Fruit fly (Drosophila melanogaster) whole organism, wandering third instar larva: ENCODE measurements around the gene Rala.
A peak's percentile ranks its signal among the peaks of the same experiment; 100 is the strongest.

Experiments used
- Abd-B ChIP-seq: fragments of >200 bp; optimal IDR thresholded peaks from 2 replicates; lab custom pipeline; 2017; ENCODE audit warnings: missing biosample characterization, missing genetic modification characterization
- CG32264 ChIP-seq: fragments of 200-800 bp; sonication (Bioruptor generic); optimal IDR thresholded peaks from 2 replicates; lab custom pipeline; 2016; ENCODE audit warnings: missing biosample characterization, missing genetic modification characterization
- CG9705 ChIP-seq: fragments of 200-800 bp; sonication (Bioruptor generic); optimal IDR thresholded peaks from 2 replicates; lab custom pipeline; 2018; ENCODE audit warnings: missing biosample characterization, mild to moderate bottlenecking, missing genetic modification characterization
- CrebA ChIP-seq: fragments of 200-800 bp; sonication (Bioruptor generic); optimal IDR thresholded peaks from 2 replicates; lab custom pipeline; 2016; ENCODE audit warnings: missing biosample characterization, mild to moderate bottlenecking, missing genetic modification characterization, borderline replicate concordance
- Dfd ChIP-seq: fragments of >200 bp; optimal IDR thresholded peaks from 2 replicates; lab custom pipeline; 2017; ENCODE audit warnings: missing biosample characterization, missing genetic modification characterization
- Dif ChIP-seq: fragments of 200-275, 200-300 bp; sonication (Bioruptor generic); optimal IDR thresholded peaks from 2 replicates; lab custom pipeline; 2018; ENCODE audit warnings: missing biosample characterization, missing genetic modification characterization; ENCODE audit not compliant: partially characterized antibody
- GATAd ChIP-seq: sonication (Bioruptor generic); optimal IDR thresholded peaks from 2 replicates; lab custom pipeline; 2016; ENCODE audit warnings: missing biosample characterization, missing genetic modification characterization
- HLH106 ChIP-seq: fragments of 200-800 bp; optimal IDR thresholded peaks from 3 replicates; lab custom pipeline; 2019; ENCODE audit warnings: missing biosample characterization, mild to moderate bottlenecking, missing genetic modification characterization, moderate library complexity
- Hnf4 ChIP-seq: fragments of 200-800 bp; sonication (Bioruptor generic); optimal IDR thresholded peaks from 2 replicates; lab custom pipeline; 2016; ENCODE audit warnings: missing biosample characterization, mild to moderate bottlenecking, missing genetic modification characterization
- Hr78 ChIP-seq: fragments of >200 bp; optimal IDR thresholded peaks from 2 replicates; lab custom pipeline; 2017; ENCODE audit warnings: missing biosample characterization, missing genetic modification characterization
- Hr83 ChIP-seq: fragments of 200-300 bp; sonication (Bioruptor generic); optimal IDR thresholded peaks from 2 replicates; lab custom pipeline; 2016; ENCODE audit warnings: missing biosample characterization, mild to moderate bottlenecking, missing genetic modification characterization, moderate library complexity; ENCODE audit not compliant: poor library complexity, severe bottlenecking
- Jra ChIP-seq: sonication (Bioruptor generic); optimal IDR thresholded peaks from 2 replicates; lab custom pipeline; 2016; ENCODE audit warnings: missing biosample characterization, missing genetic modification characterization
- Mio ChIP-seq: sonication (Bioruptor generic); optimal IDR thresholded peaks from 2 replicates; lab custom pipeline; 2016; ENCODE audit warnings: missing biosample characterization, missing genetic modification characterization
- Myc ChIP-seq: fragments of >200 bp; optimal IDR thresholded peaks from 2 replicates; lab custom pipeline; 2017
- N ChIP-seq: fragments of >200 bp; optimal IDR thresholded peaks from 2 replicates; lab custom pipeline; 2018; ENCODE audit warnings: missing biosample characterization, missing external identifiers, missing genetic modification characterization
- OdsH ChIP-seq: fragments of 200-800 bp; sonication (Bioruptor generic); optimal IDR thresholded peaks from 2 replicates; lab custom pipeline; 2016; ENCODE audit warnings: missing biosample characterization, mild to moderate bottlenecking, missing genetic modification characterization
- Rel ChIP-seq, 2 experiments: fragments of 200-800 bp; sonication (Bioruptor generic) in 1 of 2; optimal IDR thresholded peaks; 2 replicates in 1 of 2; 3 replicates in 1 of 2; lab custom pipeline; 2016 to 2019; ENCODE audit warnings: mild to moderate bottlenecking in 2 of 2, missing biosample characterization in 2 of 2, missing genetic modification characterization in 2 of 2, moderate library complexity in 1 of 2
- Sp1 ChIP-seq: fragments of 200-800 bp; sonication (Bioruptor generic); optimal IDR thresholded peaks from 3 replicates; lab custom pipeline; 2019; ENCODE audit warnings: missing biosample characterization, mild to moderate bottlenecking, missing genetic modification characterization, moderate library complexity
- Vsx2 ChIP-seq: fragments of 200-300, 225-300 bp; sonication (Bioruptor generic); optimal IDR thresholded peaks from 2 replicates; lab custom pipeline; 2018; ENCODE audit warnings: missing biosample characterization, missing genetic modification characterization; ENCODE audit not compliant: partially characterized antibody
- br ChIP-seq: fragments of 200-800 bp; sonication (Bioruptor generic); optimal IDR thresholded peaks from 2 replicates; lab custom pipeline; 2016; ENCODE audit warnings: missing biosample characterization, missing genetic modification characterization
- brk ChIP-seq: fragments of 200-800 bp; sonication (Bioruptor generic); optimal IDR thresholded peaks from 2 replicates; lab custom pipeline; 2016; ENCODE audit warnings: missing biosample characterization, mild to moderate bottlenecking, missing genetic modification characterization
- dl ChIP-seq, 2 experiments: fragments of 175-275, 200-275 bp in 1 of 2; fragments of 200-275 bp in 1 of 2; sonication (Bioruptor generic); optimal IDR thresholded peaks; lab custom pipeline; 2018; ENCODE audit warnings: mild to moderate bottlenecking in 2 of 2, missing biosample characterization in 2 of 2, missing genetic modification characterization in 2 of 2, moderate library complexity in 2 of 2; ENCODE audit not compliant: partially characterized antibody in 2 of 2, insufficient read depth in 1 of 2
- dmrt93B ChIP-seq: fragments of 200-800 bp; sonication (Bioruptor generic); optimal IDR thresholded peaks from 2 replicates; lab custom pipeline; 2018; ENCODE audit warnings: missing biosample characterization, mild to moderate bottlenecking, missing genetic modification characterization
- dsf ChIP-seq: sonication (Bioruptor generic); optimal IDR thresholded peaks from 2 replicates; lab custom pipeline; 2016; ENCODE audit warnings: missing biosample characterization, missing genetic modification characterization, borderline replicate concordance
- ey ChIP-seq: fragments of 200-800 bp; sonication (Bioruptor generic); optimal IDR thresholded peaks from 2 replicates; lab custom pipeline; 2016; ENCODE audit warnings: missing biosample characterization, missing genetic modification characterization
- foxo ChIP-seq, 2 experiments: fragments of 200-800 bp; sonication (Bioruptor generic); optimal IDR thresholded peaks; 2 replicates in 1 of 2; 3 replicates in 1 of 2; lab custom pipeline; 2016 to 2017; ENCODE audit warnings: missing biosample characterization in 2 of 2, missing genetic modification characterization in 2 of 2
- fru ChIP-seq: fragments of 200-800 bp; sonication (Bioruptor generic); optimal IDR thresholded peaks from 3 replicates; lab custom pipeline; 2016; ENCODE audit warnings: missing biosample characterization, mild to moderate bottlenecking, missing genetic modification characterization
- h ChIP-seq: fragments of 200-800 bp; sonication (Bioruptor generic); optimal IDR thresholded peaks from 3 replicates; lab custom pipeline; 2016; ENCODE audit warnings: missing biosample characterization, mild to moderate bottlenecking, missing genetic modification characterization
- jim ChIP-seq: fragments of 175-275, 200-325 bp; sonication (Bioruptor generic); optimal IDR thresholded peaks from 2 replicates; lab custom pipeline; 2016; ENCODE audit warnings: missing biosample characterization, mild to moderate bottlenecking, missing genetic modification characterization
- lola ChIP-seq: fragments of >200 bp; optimal IDR thresholded peaks from 2 replicates; lab custom pipeline; 2017; ENCODE audit warnings: missing biosample characterization, missing genetic modification characterization
- pan ChIP-seq: fragments of >200 bp; optimal IDR thresholded peaks from 2 replicates; lab custom pipeline; 2017
- psq ChIP-seq: fragments of 200-800 bp; sonication (Bioruptor generic); optimal IDR thresholded peaks from 3 replicates; lab custom pipeline; 2017; ENCODE audit warnings: missing biosample characterization, mild to moderate bottlenecking, missing genetic modification characterization, moderate library complexity
- rgr ChIP-seq: fragments of 200-800 bp; sonication (Bioruptor generic); optimal IDR thresholded peaks from 3 replicates; lab custom pipeline; 2016; ENCODE audit warnings: missing biosample characterization, mild to moderate bottlenecking, missing genetic modification characterization
- sage ChIP-seq: fragments of 200-800 bp; sonication (Bioruptor generic); optimal IDR thresholded peaks from 2 replicates; lab custom pipeline; 2016; ENCODE audit warnings: missing biosample characterization, mild to moderate bottlenecking, missing genetic modification characterization
- sv ChIP-seq: fragments of 200-800 bp; sonication (Bioruptor generic); optimal IDR thresholded peaks from 3 replicates; lab custom pipeline; 2016; ENCODE audit warnings: missing biosample characterization, missing genetic modification characterization
- tai ChIP-seq: sonication (Bioruptor generic); optimal IDR thresholded peaks from 2 replicates; lab custom pipeline; 2016; ENCODE audit warnings: missing biosample characterization, missing genetic modification characterization
- usp ChIP-seq: fragments of >200 bp; optimal IDR thresholded peaks from 2 replicates; lab custom pipeline; 2017; ENCODE audit warnings: missing biosample characterization, missing genetic modification characterization
- woc ChIP-seq: sonication (Bioruptor generic); optimal IDR thresholded peaks from 2 replicates; lab custom pipeline; 2016; ENCODE audit warnings: missing biosample characterization, mild to moderate bottlenecking, missing genetic modification characterization

Gene Rala

dm6 chrX:3684809-3685533 is 34.5 kb downstream of the Rala start:
- TF ChIP-seq Hr78 (no peak), CrebA (GFP tag; lab: Kevin White, UChicago) (no peak), lola (GFP tag; lab: Kevin White, UChicago) (no peak), Dfd (GFP tag; lab: Kevin White, UChicago) (no peak), rgr (GFP tag; lab: Kevin White, UChicago) (peak; percentile 62), ey (GFP tag; lab: Kevin White, UChicago) (peak; percentile 50), Dif (GFP tag; lab: Kevin White, UChicago) (no peak), CG32264 (GFP tag; lab: Kevin White, UChicago) (no peak), tai (GFP tag; lab: Kevin White, UChicago) (no peak), woc (GFP tag; lab: Kevin White, UChicago) (peak; percentile 7), dsf (GFP tag; lab: Kevin White, UChicago) (no peak), OdsH (GFP tag; lab: Kevin White, UChicago) (peak; percentile 62), Hr83 (GFP tag; lab: Kevin White, UChicago) (no peak), Abd-B (GFP tag; lab: Kevin White, UChicago) (no peak), Vsx2 (GFP tag; lab: Kevin White, UChicago) (no peak), br (GFP tag; lab: Kevin White, UChicago) (peak; percentile 13), dl (GFP tag; optimal IDR thresholded peaks at IDR 0.05; lab: Kevin White, UChicago; ENCODE audit: insufficient read depth in 1 of 2, partially characterized antibody in 2 of 2) (no peak), Myc (lab: Kevin White, UChicago) (no peak), brk (GFP tag; lab: Kevin White, UChicago) (peak; percentile 17), N (GFP tag; lab: Kevin White, UChicago) (no peak), GATAd (GFP tag; lab: Kevin White, UChicago) (no peak), usp (GFP tag; lab: Kevin White, UChicago) (no peak), sv (GFP tag; lab: Kevin White, UChicago) (no peak), jim (GFP tag; lab: Kevin White, UChicago) (no peak), foxo (GFP tag; optimal IDR thresholded peaks at IDR 0.05; lab: Kevin White, UChicago) (peak in 1 of 2 experiments; percentile 72), Mio (no peak), HLH106 (tag; lab: Kevin White, UChicago) (peak; percentile 62), Sp1 (GFP tag; lab: Kevin White, UChicago) (peak; percentile 63), CG9705 (GFP tag; lab: Kevin White, UChicago) (no peak), psq (no peak), sage (peak; percentile 20), Hnf4 (GFP tag; lab: Kevin White, UChicago) (no peak), Rel (GFP tag; optimal IDR thresholded peaks at IDR 0.05; lab: Kevin White, UChicago) (no peak), Rel (tag; optimal IDR thresholded peaks at IDR 0.05; lab: Kevin White, UChicago) (no peak), Jra (no peak), dmrt93B (GFP tag; lab: Kevin White, UChicago) (no peak), pan (lab: Kevin White, UChicago) (no peak), h (peak; percentile 65), fru (GFP tag; lab: Kevin White, UChicago) (peak; percentile 74)
- TF ChIP-seq, all 38 proteins: peak for 12

- TF ChIP-seq dl (GFP tag; optimal IDR thresholded peaks at IDR 0.05; lab: Kevin White, UChicago; ENCODE audit: insufficient read depth in 1 of 2, partially characterized antibody in 2 of 2) (peak in 1 of 2 experiments; percentile 28), GATAd (GFP tag; lab: Kevin White, UChicago) (no peak)
- TF ChIP-seq, all 38 proteins: peak for 1
Measured at dm6 chrX:3682483-3682813, 37.0 kb downstream of the Rala start.
